Fruit fly (Drosophila melanogaster): Measurements from ENCODE around the gene fit.

- TF ChIP-seq h (optimal IDR thresholded peaks at IDR 0.05) (no peak), insv (optimal IDR thresholded peaks at IDR 0.05) (no peak), psq (optimal IDR thresholded peaks at IDR 0.05) (no peak), Myc (optimal IDR thresholded peaks at IDR 0.05) (no peak), Sin3A (optimal IDR thresholded peaks at IDR 0.05) (no peak), ttk (optimal IDR thresholded peaks at IDR 0.05) (no peak)
Observed at dm6 chr3R:21874982-21875466, 9.2 kb downstream of the fit start, which contains the start of gene CG6656.

All from Kc167 (cell line).